Worm (Caenorhabditis elegans) whole organism, late embryonic: ENCODE results near the gene T28A11.22.

Experiments used
- F13H6.1 ChIP-seq: sonication (generic microtip); optimal IDR thresholded peaks from 2 replicates; lab custom pipeline; 2016; ENCODE audit warnings: missing genetic modification characterization, missing compliant biosample characterization
- T23F11.4 ChIP-seq: fragments of 200-800 bp; sonication (Bioruptor generic); optimal IDR thresholded peaks from 2 replicates; lab custom pipeline; 2018; ENCODE audit warnings: mild to moderate bottlenecking, missing genetic modification characterization, missing compliant biosample characterization
- ama-1 ChIP-seq: fragments of 150-350 bp; optimal IDR thresholded peaks from 2 replicates; lab custom pipeline; 2014
- hlh-30 ChIP-seq: sonication (generic microtip); optimal IDR thresholded peaks from 2 replicates; lab custom pipeline; 2017; ENCODE audit warnings: antibody characterized with exemption, missing genetic modification characterization, missing compliant biosample characterization; ENCODE audit not compliant: insufficient read depth
- nfya-1 ChIP-seq: sonication (generic microtip); optimal IDR thresholded peaks from 2 replicates; lab custom pipeline; 2017; ENCODE audit warnings: missing genetic modification characterization, mild to moderate bottlenecking, missing compliant biosample characterization, antibody characterized with exemption, moderate library complexity
- nhr-11 ChIP-seq: fragments of 150-350 bp; optimal IDR thresholded peaks from 2 replicates; lab custom pipeline; 2014; ENCODE audit warnings: missing biosample characterization, missing genetic modification characterization
- pha-4 ChIP-seq: fragments of 150-350 bp; optimal IDR thresholded peaks from 2 replicates; lab custom pipeline; 2018; ENCODE audit warnings: missing biosample characterization, missing genetic modification reagents, missing genetic modification characterization

DNA sequence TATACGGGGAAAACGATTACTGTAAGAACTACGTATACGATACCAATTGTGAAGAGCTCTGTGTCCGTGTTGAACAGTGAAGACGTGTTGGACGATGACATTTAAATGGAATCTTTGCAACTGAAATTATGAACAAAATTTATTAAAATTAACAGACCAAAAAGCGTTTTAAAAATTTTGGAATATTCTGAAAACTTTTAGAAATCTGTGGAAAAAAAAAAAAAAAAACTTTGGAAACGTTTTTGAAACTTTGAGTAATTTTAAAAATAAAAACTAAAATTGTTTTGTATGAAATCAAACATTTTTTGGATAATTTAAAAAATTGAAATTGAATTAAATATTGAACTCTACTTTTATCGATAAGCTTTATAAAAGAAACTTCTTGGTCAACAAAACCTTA, 1.3 kb upstream of the T28A11.22 start, which contains the start of gene srt-63:
- no peak for TF ChIP-seq F13H6.1 (tag; lab: Kevin White, UChicago)
- no peak for TF ChIP-seq hlh-30 (tag; lab: Kevin White, UChicago)
- TF ChIP-seq nfya-1 = no peak
- no peak for TF ChIP-seq T23F11.4 (GFP tag; lab: Kevin White, UChicago)
- no peak for TF ChIP-seq ama-1 (lab: Kevin White, UChicago)
- no peak for TF ChIP-seq nhr-11 (tag; lab: Kevin White, UChicago)
- no peak for TF ChIP-seq pha-4
